Worm (Caenorhabditis elegans): Measurements from ENCODE around the gene crn-7.
A peak's percentile ranks its signal among the peaks of the same experiment; 100 is the strongest.

Gene crn-7

DNA sequence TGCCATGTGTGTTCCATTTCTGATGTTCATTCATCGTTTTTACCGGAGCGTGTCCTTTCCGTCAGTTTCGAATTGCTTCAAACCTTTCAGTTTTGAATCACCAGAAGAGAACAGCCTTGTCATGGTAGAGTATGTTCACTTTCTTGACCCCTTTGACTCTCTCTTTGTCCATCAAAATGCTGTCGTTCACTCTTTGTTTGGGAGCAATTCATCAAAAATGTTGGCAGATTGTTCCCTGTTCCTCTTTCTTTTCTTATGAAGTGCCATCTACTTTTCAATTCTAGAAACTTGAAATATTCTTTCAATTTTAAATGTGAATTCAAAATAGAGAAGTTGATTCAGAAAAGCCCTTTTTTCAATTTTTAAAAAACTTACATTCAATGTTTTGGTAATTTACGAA lies 13.0 kb downstream of the crn-7 start:
- TF ChIP-seq unc-39 (tag; optimal IDR thresholded peaks at IDR 0.05) (no peak), nhr-2 (tag; optimal IDR thresholded peaks at IDR 0.05) (peak; percentile 4)

DNA sequence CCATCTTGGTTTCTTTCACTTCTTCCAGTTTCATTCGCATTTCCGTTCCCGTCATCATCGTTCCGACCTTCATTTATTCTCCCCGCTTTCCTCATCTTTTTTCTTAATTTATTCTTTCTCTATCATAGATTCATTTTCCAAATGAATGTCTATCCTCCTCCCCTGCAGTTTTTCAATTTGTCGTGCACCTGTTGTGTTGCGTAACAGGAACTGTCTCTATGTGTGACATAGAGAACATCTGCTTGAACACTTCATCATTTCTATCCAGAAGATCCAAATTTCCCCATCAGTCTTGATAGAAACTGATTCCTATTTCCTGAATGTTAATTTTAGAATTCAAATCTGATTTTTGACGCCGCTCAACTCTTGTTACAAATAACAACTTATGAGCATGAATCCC lies 15.2 kb downstream of the crn-7 start:
- TF ChIP-seq elt-3 (tag; optimal IDR thresholded peaks at IDR 0.05), result no peak
- no peak for TF ChIP-seq elt-1 (tag; optimal IDR thresholded peaks at IDR 0.05; ENCODE audit: borderline replicate concordance, insufficient read depth)
- peak; percentile 5 for TF ChIP-seq hlh-1 (tag; optimal IDR thresholded peaks at IDR 0.05)
- peak; percentile 35 for TF ChIP-seq zip-8 (tag; optimal IDR thresholded peaks at IDR 0.05)
- TF ChIP-seq ztf-11 (tag; optimal IDR thresholded peaks at IDR 0.05), result no peak
- TF ChIP-seq lin-13 (tag; optimal IDR thresholded peaks at IDR 0.05), result no peak
- TF ChIP-seq nhr-2 (tag; optimal IDR thresholded peaks at IDR 0.05), result peak; percentile 21
- TF ChIP-seq tbx-8 (GFP tag; optimal IDR thresholded peaks at IDR 0.05), result no peak
- no peak for TF ChIP-seq drap-1 (GFP tag; optimal IDR thresholded peaks at IDR 0.05)

DNA sequence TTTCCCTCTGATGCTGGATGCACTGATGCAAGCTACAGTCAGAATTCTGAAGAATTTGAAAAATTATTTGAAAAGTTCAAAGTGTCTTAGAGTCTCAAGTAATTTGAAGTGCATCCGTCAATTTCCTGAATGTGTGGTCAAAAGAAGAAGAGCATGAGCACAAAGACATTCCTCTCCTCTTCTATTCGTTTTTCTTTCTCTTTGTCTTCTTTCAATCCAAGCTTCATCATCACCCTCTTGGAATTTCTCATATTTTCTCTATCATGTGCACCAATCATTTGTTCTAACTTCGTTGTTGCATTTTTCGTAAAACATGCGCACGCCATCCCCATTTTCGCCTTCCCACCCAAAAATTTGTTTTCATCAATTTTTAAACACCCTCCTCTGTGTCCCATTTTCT lies 17.7 kb downstream of the crn-7 start:
- TF ChIP-seq nhr-237 (tag; optimal IDR thresholded peaks at IDR 0.05), result no peak
- no peak for TF ChIP-seq tbx-8 (GFP tag; optimal IDR thresholded peaks at IDR 0.05)
- TF ChIP-seq sem-2 (GFP tag; optimal IDR thresholded peaks at IDR 0.05), result no peak
- TF ChIP-seq lin-32 (GFP tag; optimal IDR thresholded peaks at IDR 0.05), result no peak
- peak; percentile 23 for TF ChIP-seq ces-1 (GFP tag; optimal IDR thresholded peaks at IDR 0.05)

DNA sequence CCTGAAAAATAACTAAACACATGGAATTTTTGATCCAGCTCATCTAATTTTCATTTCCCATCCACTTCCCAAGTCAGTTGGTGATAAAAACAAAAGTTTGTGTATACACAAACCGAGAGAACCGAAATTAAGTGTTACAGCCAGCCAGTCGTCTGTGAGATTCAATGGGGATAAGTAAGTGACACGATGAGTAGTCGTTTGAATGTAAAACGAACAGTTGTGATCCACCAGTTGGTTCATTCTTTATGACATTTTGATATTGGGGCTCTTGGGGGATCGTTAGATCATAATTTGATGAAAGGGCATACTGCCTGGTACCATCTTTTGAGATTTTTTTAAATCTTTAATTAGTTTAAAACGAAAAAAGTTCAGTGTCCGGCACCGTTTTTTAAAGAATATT lies 18.5 kb downstream of the crn-7 start:
- TF ChIP-seq cnd-1 (tag; optimal IDR thresholded peaks at IDR 0.05) (no peak), hlh-1 (tag; optimal IDR thresholded peaks at IDR 0.05) (peak; percentile 91)

DNA sequence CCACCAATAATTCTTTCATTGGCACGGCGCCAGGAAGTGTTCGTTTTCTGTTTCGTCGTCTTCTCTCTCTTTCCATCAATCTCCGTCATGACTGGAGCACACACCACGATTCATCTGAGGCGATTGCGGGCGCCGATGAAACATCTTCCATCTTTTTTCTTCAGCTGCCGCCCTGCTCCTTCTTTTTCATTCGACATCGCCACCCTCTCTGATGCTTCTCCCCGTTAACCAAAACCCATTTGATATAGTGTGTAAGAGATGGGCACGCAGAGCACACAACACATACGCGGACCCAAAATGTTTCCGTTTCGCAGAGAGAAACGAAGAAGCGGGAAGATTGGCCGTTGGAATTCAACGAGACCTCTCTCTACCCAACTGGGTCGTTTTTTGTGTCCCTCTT lies 19.2 kb downstream of the crn-7 start:
- TF ChIP-seq sptf-1 (tag; optimal IDR thresholded peaks at IDR 0.05) (peak; percentile 27), M03D4.4 (tag; optimal IDR thresholded peaks at IDR 0.05) (no peak), ham-2 (GFP tag; optimal IDR thresholded peaks at IDR 0.05) (no peak), ceh-83 (GFP tag; optimal IDR thresholded peaks at IDR 0.05) (no peak), nhr-237 (tag; optimal IDR thresholded peaks at IDR 0.05) (no peak), hlh-1 (tag; optimal IDR thresholded peaks at IDR 0.05) (no peak), elt-1 (tag; optimal IDR thresholded peaks at IDR 0.05; ENCODE audit: borderline replicate concordance, insufficient read depth) (no peak), elt-3 (tag; optimal IDR thresholded peaks at IDR 0.05) (no peak), unc-120 (tag; optimal IDR thresholded peaks at IDR 0.05; ENCODE audit: poor library complexity, severe bottlenecking) (peak; percentile 66)

DNA sequence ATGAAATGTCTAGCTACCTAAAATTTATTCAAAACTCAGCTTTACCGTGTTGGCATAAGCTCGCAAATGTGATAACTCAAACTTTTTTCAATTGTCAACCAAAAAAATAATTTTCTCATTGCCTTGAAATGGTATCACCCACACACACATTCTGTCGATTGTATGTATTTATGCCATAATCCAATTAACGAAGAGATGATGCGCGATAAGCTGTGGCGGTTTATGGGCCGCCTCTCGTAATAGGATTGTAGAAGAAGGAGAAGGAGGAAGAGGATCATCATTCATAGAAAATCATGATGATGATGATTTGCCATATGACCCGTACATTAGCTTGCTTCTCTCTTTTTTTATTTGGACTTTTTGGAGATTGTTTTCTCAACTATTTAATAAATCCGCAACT lies 20.9 kb downstream of the crn-7 start:
- TF ChIP-seq unc-39 (tag; optimal IDR thresholded peaks at IDR 0.05) (no peak), nhr-28 (tag; optimal IDR thresholded peaks at IDR 0.05) (no peak), ces-1 (GFP tag; optimal IDR thresholded peaks at IDR 0.05) (peak; percentile 95), elt-1 (tag; optimal IDR thresholded peaks at IDR 0.05; ENCODE audit: borderline replicate concordance, insufficient read depth) (peak; percentile 43)

DNA sequence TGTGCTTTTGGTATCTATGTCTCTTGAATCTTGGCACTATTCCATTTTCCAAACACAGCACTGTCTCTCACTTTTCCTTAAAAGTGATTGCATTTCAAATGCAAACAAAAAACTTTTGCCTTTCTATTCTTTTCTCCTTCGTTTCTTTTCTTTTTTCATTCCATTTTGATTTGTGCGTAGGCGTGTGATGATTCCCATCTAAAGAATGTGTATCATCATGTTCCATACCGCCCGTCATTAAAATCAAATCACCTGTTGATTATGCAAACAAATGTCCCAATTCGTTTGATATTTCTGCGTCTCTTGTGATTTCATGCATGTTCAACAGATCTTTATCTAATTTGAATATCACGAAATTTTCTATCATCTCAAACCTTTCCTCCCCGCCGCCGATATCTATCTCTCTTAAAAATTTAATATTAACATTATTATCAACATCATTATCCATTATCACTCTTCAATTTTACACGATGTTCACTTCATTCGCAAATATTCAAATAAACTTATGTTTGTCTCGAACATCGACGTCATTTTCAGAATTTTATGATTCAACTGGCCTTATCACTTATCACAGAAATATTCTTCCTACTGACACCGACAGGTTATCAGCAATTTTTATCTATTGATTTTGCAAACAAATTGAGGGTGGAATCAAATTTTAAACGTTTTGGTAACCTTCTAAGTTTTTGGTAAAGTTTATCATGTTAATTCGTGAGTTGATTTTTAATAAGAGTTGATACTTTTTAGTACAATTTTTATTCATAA lies 23.1 kb downstream of the crn-7 start:
- TF ChIP-seq blmp-1 (tag; optimal IDR thresholded peaks at IDR 0.05) (no peak), elt-3 (tag; optimal IDR thresholded peaks at IDR 0.05) (peak; percentile 22), unc-62 (GFP tag; optimal IDR thresholded peaks at IDR 0.05) (peak; percentile 11), snpc-4 (tag; optimal IDR thresholded peaks at IDR 0.05) (no peak), drap-1 (GFP tag; optimal IDR thresholded peaks at IDR 0.05) (no peak), hlh-1 (tag; optimal IDR thresholded peaks at IDR 0.05) (no peak), M03D4.4 (tag; optimal IDR thresholded peaks at IDR 0.05) (no peak), elt-1 (tag; optimal IDR thresholded peaks at IDR 0.05; ENCODE audit: borderline replicate concordance, insufficient read depth) (peak; percentile 11), nhr-2 (tag; optimal IDR thresholded peaks at IDR 0.05) (no peak), unc-120 (tag; optimal IDR thresholded peaks at IDR 0.05; ENCODE audit: poor library complexity, severe bottlenecking) (no peak)

DNA sequence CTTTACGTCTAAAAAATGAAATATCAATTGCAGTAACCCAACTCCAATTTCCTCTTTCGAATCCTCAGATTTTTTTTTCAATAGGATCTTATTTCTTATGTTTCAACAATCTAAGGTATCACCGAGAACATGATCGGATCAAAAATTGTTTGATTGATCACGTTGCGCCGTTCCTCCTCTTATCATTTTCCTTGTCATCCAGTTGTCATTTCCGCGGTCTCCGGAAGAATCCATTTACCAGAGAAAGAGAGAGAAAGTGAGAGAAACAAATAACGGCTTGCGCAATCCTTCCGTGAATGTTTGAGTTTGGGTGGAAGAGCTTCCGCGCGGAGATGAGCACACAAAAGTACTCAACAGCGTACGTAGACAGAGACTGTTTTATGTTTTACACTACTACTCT lies 24.9 kb downstream of the crn-7 start:
- no peak for TF ChIP-seq elt-3 (tag; optimal IDR thresholded peaks at IDR 0.05)
- TF ChIP-seq nhr-28 (tag; optimal IDR thresholded peaks at IDR 0.05), result no peak
- no peak for TF ChIP-seq mep-1 (tag; optimal IDR thresholded peaks at IDR 0.05)
- no peak for TF ChIP-seq unc-120 (tag; optimal IDR thresholded peaks at IDR 0.05; ENCODE audit: poor library complexity, severe bottlenecking)
- TF ChIP-seq tbx-8 (GFP tag; optimal IDR thresholded peaks at IDR 0.05), result no peak
- TF ChIP-seq unc-62 (GFP tag; optimal IDR thresholded peaks at IDR 0.05), result peak; percentile 77
- no peak for TF ChIP-seq nhr-76 (tag; optimal IDR thresholded peaks at IDR 0.05)
- peak; percentile 44 for TF ChIP-seq blmp-1 (tag; optimal IDR thresholded peaks at IDR 0.05)
- no peak for TF ChIP-seq lin-13 (tag; optimal IDR thresholded peaks at IDR 0.05)
- TF ChIP-seq sem-2 (GFP tag; optimal IDR thresholded peaks at IDR 0.05), result no peak
- TF ChIP-seq nhr-2 (tag; optimal IDR thresholded peaks at IDR 0.05), result no peak
- TF ChIP-seq flh-1 (GFP tag; optimal IDR thresholded peaks at IDR 0.05), result no peak
- no peak for TF ChIP-seq hlh-1 (tag; optimal IDR thresholded peaks at IDR 0.05)
- TF ChIP-seq lsy-2 (tag; optimal IDR thresholded peaks at IDR 0.05), result no peak
- TF ChIP-seq ham-2 (GFP tag; optimal IDR thresholded peaks at IDR 0.05), result no peak
- TF ChIP-seq ces-1 (GFP tag; optimal IDR thresholded peaks at IDR 0.05), result no peak
- TF ChIP-seq ceh-83 (GFP tag; optimal IDR thresholded peaks at IDR 0.05), result no peak
- peak; percentile 13 for TF ChIP-seq zip-8 (tag; optimal IDR thresholded peaks at IDR 0.05)
- no peak for TF ChIP-seq drap-1 (GFP tag; optimal IDR thresholded peaks at IDR 0.05)
- no peak for TF ChIP-seq mab-5 (tag; optimal IDR thresholded peaks at IDR 0.05)
- no peak for TF ChIP-seq bed-3 (GFP tag; optimal IDR thresholded peaks at IDR 0.05)
